Worm (Caenorhabditis elegans): ENCODE data around the gene arrd-17.
A peak's percentile ranks its signal among the peaks of the same experiment; 100 is the strongest.

Gene arrd-17

ce11 chrIII:13630708-13631107, at the start of gene arrd-17:
arrd-17 (minus strand) TSS chrIII:13630808.
- TF ChIP-seq ref-1 (GFP tag; conservative IDR thresholded peaks at IDR 0.05) (no peak), tab-1 (GFP tag; IDR thresholded peaks at IDR 0.05) (no peak), cog-1 (tag; optimal IDR thresholded peaks at IDR 0.05) (no peak)

- TF ChIP-seq flt-1 (GFP tag; IDR thresholded peaks at IDR 0.05) (no peak), ztf-23 (GFP tag; IDR thresholded peaks at IDR 0.05) (no peak), tab-1 (GFP tag; IDR thresholded peaks at IDR 0.05) (no peak), T22C8.4 (GFP tag; IDR thresholded peaks at IDR 0.05) (no peak), ref-1 (GFP tag; conservative IDR thresholded peaks at IDR 0.05) (no peak), med-1 (GFP tag; optimal IDR thresholded peaks at IDR 0.05; ENCODE audit: insufficient read depth) (no peak), klf-2 (GFP tag; conservative IDR thresholded peaks at IDR 0.05) (no peak), cog-1 (tag; optimal IDR thresholded peaks at IDR 0.05) (no peak), ztf-29 (GFP tag; IDR thresholded peaks at IDR 0.05) (no peak)
Measured at ce11 chrIII:13678761-13679495, 48.3 kb upstream of the arrd-17 start, which contains the start of gene sid-2. sid-2 (plus strand) TSS chrIII:13679445.

ce11 chrIII:13672654-13673330, 42.2 kb upstream of the arrd-17 start, which contains the start of gene aqp-11:
aqp-11 (plus strand) TSS chrIII:13673280.
- TF ChIP-seq ztf-23 (GFP tag; IDR thresholded peaks at IDR 0.05) (no peak), klf-2 (GFP tag; conservative IDR thresholded peaks at IDR 0.05) (no peak), med-1 (GFP tag; optimal IDR thresholded peaks at IDR 0.05; ENCODE audit: insufficient read depth) (no peak), ztf-29 (GFP tag; IDR thresholded peaks at IDR 0.05) (no peak), flt-1 (GFP tag; IDR thresholded peaks at IDR 0.05) (no peak), tab-1 (GFP tag; IDR thresholded peaks at IDR 0.05) (no peak), ref-1 (GFP tag; conservative IDR thresholded peaks at IDR 0.05) (no peak), T22C8.4 (GFP tag; IDR thresholded peaks at IDR 0.05) (no peak)

- no peak for TF ChIP-seq ztf-29 (GFP tag; IDR thresholded peaks at IDR 0.05)
- no peak for TF ChIP-seq T22C8.4 (GFP tag; IDR thresholded peaks at IDR 0.05)
- no peak for TF ChIP-seq tab-1 (GFP tag; IDR thresholded peaks at IDR 0.05)
- no peak for TF ChIP-seq flt-1 (GFP tag; IDR thresholded peaks at IDR 0.05)
- no peak for TF ChIP-seq ref-1 (GFP tag; conservative IDR thresholded peaks at IDR 0.05)
- TF ChIP-seq ztf-23 (GFP tag; IDR thresholded peaks at IDR 0.05): no peak
- TF ChIP-seq klf-2 (GFP tag; conservative IDR thresholded peaks at IDR 0.05): no peak
- no peak for TF ChIP-seq cog-1 (tag; optimal IDR thresholded peaks at IDR 0.05)
- TF ChIP-seq med-1 (GFP tag; optimal IDR thresholded peaks at IDR 0.05; ENCODE audit: insufficient read depth): no peak
Measured at ce11 chrIII:13669519-13669918, 38.9 kb upstream of the arrd-17 start.

ce11 chrIII:13667739-13668138, 37.1 kb upstream of the arrd-17 start, which contains the start of gene flp-15:
flp-15 (minus strand) TSS chrIII:13667839.
- TF ChIP-seq ztf-23 (GFP tag; IDR thresholded peaks at IDR 0.05): no peak
- no peak for TF ChIP-seq flt-1 (GFP tag; IDR thresholded peaks at IDR 0.05)
- no peak for TF ChIP-seq klf-2 (GFP tag; conservative IDR thresholded peaks at IDR 0.05)
- TF ChIP-seq T22C8.4 (GFP tag; IDR thresholded peaks at IDR 0.05): no peak
- TF ChIP-seq tab-1 (GFP tag; IDR thresholded peaks at IDR 0.05): no peak
- TF ChIP-seq ztf-29 (GFP tag; IDR thresholded peaks at IDR 0.05): no peak
- no peak for TF ChIP-seq ref-1 (GFP tag; conservative IDR thresholded peaks at IDR 0.05)
- TF ChIP-seq cog-1 (tag; optimal IDR thresholded peaks at IDR 0.05): no peak
- no peak for TF ChIP-seq med-1 (GFP tag; optimal IDR thresholded peaks at IDR 0.05; ENCODE audit: insufficient read depth)

- TF ChIP-seq cog-1 (tag; optimal IDR thresholded peaks at IDR 0.05) (no peak), ref-1 (GFP tag; conservative IDR thresholded peaks at IDR 0.05) (no peak), med-1 (GFP tag; optimal IDR thresholded peaks at IDR 0.05; ENCODE audit: insufficient read depth) (no peak), ztf-29 (GFP tag; IDR thresholded peaks at IDR 0.05) (no peak), T22C8.4 (GFP tag; IDR thresholded peaks at IDR 0.05) (no peak), tab-1 (GFP tag; IDR thresholded peaks at IDR 0.05) (no peak), flt-1 (GFP tag; IDR thresholded peaks at IDR 0.05) (no peak), ztf-23 (GFP tag; IDR thresholded peaks at IDR 0.05) (no peak)
Measured at ce11 chrIII:13666406-13666805, 35.8 kb upstream of the arrd-17 start.

ce11 chrIII:13660123-13660522, 29.5 kb upstream of the arrd-17 start:
- 0 out of 2 replicates have a peak, but pooled peaks have one; percentile 58 for TF ChIP-seq flt-1 (GFP tag; IDR thresholded peaks at IDR 0.05)
- no peak for TF ChIP-seq cog-1 (tag; optimal IDR thresholded peaks at IDR 0.05)

- TF ChIP-seq klf-2 (GFP tag; conservative IDR thresholded peaks at IDR 0.05) (no peak), ztf-29 (GFP tag; IDR thresholded peaks at IDR 0.05) (no peak), ref-1 (GFP tag; conservative IDR thresholded peaks at IDR 0.05) (no peak), cog-1 (tag; optimal IDR thresholded peaks at IDR 0.05) (no peak), flt-1 (GFP tag; IDR thresholded peaks at IDR 0.05) (no peak), tab-1 (GFP tag; IDR thresholded peaks at IDR 0.05) (no peak), med-1 (GFP tag; optimal IDR thresholded peaks at IDR 0.05; ENCODE audit: insufficient read depth) (no peak), T22C8.4 (GFP tag; IDR thresholded peaks at IDR 0.05) (no peak), ztf-23 (GFP tag; IDR thresholded peaks at IDR 0.05) (no peak)
Measured at ce11 chrIII:13659028-13659427, 28.4 kb upstream of the arrd-17 start.

ce11 chrIII:13657975-13658374, 27.4 kb upstream of the arrd-17 start:
- no peak for TF ChIP-seq cog-1 (tag; optimal IDR thresholded peaks at IDR 0.05)
- TF ChIP-seq ref-1 (GFP tag; conservative IDR thresholded peaks at IDR 0.05): no peak
- TF ChIP-seq ztf-29 (GFP tag; IDR thresholded peaks at IDR 0.05): no peak

- TF ChIP-seq ztf-23 (GFP tag; IDR thresholded peaks at IDR 0.05) (no peak), med-1 (GFP tag; optimal IDR thresholded peaks at IDR 0.05; ENCODE audit: insufficient read depth) (no peak), klf-2 (GFP tag; conservative IDR thresholded peaks at IDR 0.05) (no peak), flt-1 (GFP tag; IDR thresholded peaks at IDR 0.05) (no peak), cog-1 (tag; optimal IDR thresholded peaks at IDR 0.05) (no peak), tab-1 (GFP tag; IDR thresholded peaks at IDR 0.05) (no peak), ref-1 (GFP tag; conservative IDR thresholded peaks at IDR 0.05) (no peak), ztf-29 (GFP tag; IDR thresholded peaks at IDR 0.05) (no peak), T22C8.4 (GFP tag; IDR thresholded peaks at IDR 0.05) (no peak)
Measured at ce11 chrIII:13656680-13657079, 26.1 kb upstream of the arrd-17 start.
